Worm (Caenorhabditis elegans): Measurements from ENCODE around the gene best-20.

best-20 gene

ce11 chrIV:3725845-3726244 is 30.2 kb upstream of the best-20 start, which contains the start of gene smgl-2 (continued):
- peak; percentile 65 for TF ChIP-seq egl-13 (tag; optimal IDR thresholded peaks at IDR 0.05)
- TF ChIP-seq nhr-71 (tag; optimal IDR thresholded peaks at IDR 0.05): peak; percentile 86
- TF ChIP-seq efl-1 (optimal IDR thresholded peaks at IDR 0.05): peak; percentile 73 to 87
- TF ChIP-seq efl-1 (GFP tag; optimal IDR thresholded peaks at IDR 0.05 in 1 of 2): peak; percentile 88 to 99
- TF ChIP-seq grh-1 (GFP tag; IDR thresholded peaks at IDR 0.05): peak; percentile 64
- peak in 1 of 2 experiments; percentile 52 for TF ChIP-seq ztf-11 (tag; optimal IDR thresholded peaks at IDR 0.05)
- no peak for TF ChIP-seq egl-27 (tag; optimal IDR thresholded peaks at IDR 0.05)
- TF ChIP-seq lin-35 (GFP tag; optimal IDR thresholded peaks at IDR 0.05): peak; percentile 74 to 88
- TF ChIP-seq skn-1 (tag; optimal IDR thresholded peaks at IDR 0.05): peak; percentile 47
- peak; percentile 51 to 82 (median 77) for TF ChIP-seq ceh-82 (tag; optimal IDR thresholded peaks at IDR 0.05)
- TF ChIP-seq unc-98 (GFP tag; IDR thresholded peaks at IDR 0.05): no peak
- peak; percentile 100 for TF ChIP-seq F16B12.6 (tag; optimal IDR thresholded peaks at IDR 0.05)
- TF ChIP-seq zag-1 (tag; optimal IDR thresholded peaks at IDR 0.05): no peak
- TF ChIP-seq elt-3 (tag; optimal IDR thresholded peaks at IDR 0.05): peak in 2 of 6 experiments; percentile 46 to 53
- TF ChIP-seq nhr-76 (tag; optimal IDR thresholded peaks at IDR 0.05): no peak
- TF ChIP-seq sox-4 (tag; optimal IDR thresholded peaks at IDR 0.05): peak; percentile 44
- peak; percentile 71 for TF ChIP-seq lin-39 (tag; optimal IDR thresholded peaks at IDR 0.05)
- peak; percentile 13 for TF ChIP-seq hpl-2 (GFP tag; optimal IDR thresholded peaks at IDR 0.05)
- no peak for TF ChIP-seq rnt-1 (tag; optimal IDR thresholded peaks at IDR 0.05)
- peak; percentile 9 for TF ChIP-seq fkh-10 (GFP tag; optimal IDR thresholded peaks at IDR 0.05)
- TF ChIP-seq aha-1 (tag; optimal IDR thresholded peaks at IDR 0.05): peak; percentile 60
- no peak for TF ChIP-seq nhr-12 (tag; optimal IDR thresholded peaks at IDR 0.05)
- no peak for TF ChIP-seq C34B4.2 (tag; optimal IDR thresholded peaks at IDR 0.05)
- peak; percentile 88 for TF ChIP-seq nhr-47 (tag; optimal IDR thresholded peaks at IDR 0.05)
- peak; percentile 71 for TF ChIP-seq nhr-19 (GFP tag; conservative IDR thresholded peaks at IDR 0.05)
- TF ChIP-seq sup-37 (GFP tag; optimal IDR thresholded peaks at IDR 0.05): no peak
- TF ChIP-seq fkh-8 (tag; optimal IDR thresholded peaks at IDR 0.05): peak; percentile 66
- TF ChIP-seq nhr-28 (tag; optimal IDR thresholded peaks at IDR 0.05): no peak
- TF ChIP-seq isw-1 (GFP tag; IDR thresholded peaks at IDR 0.05): peak; percentile 73
- TF ChIP-seq lin-13 (GFP tag; optimal IDR thresholded peaks at IDR 0.05): peak; percentile 75
- TF ChIP-seq irx-1 (tag; optimal IDR thresholded peaks at IDR 0.05): peak; percentile 75
- no peak for TF ChIP-seq Y116A8C.19 (tag; optimal IDR thresholded peaks at IDR 0.05; ENCODE audit: borderline replicate concordance)
- no peak for TF ChIP-seq vab-15 (tag; optimal IDR thresholded peaks at IDR 0.05)
- peak; percentile 82 to 89 (median 86) for TF ChIP-seq dpl-1 (GFP tag; optimal IDR thresholded peaks at IDR 0.05)
- peak; percentile 82 for TF ChIP-seq tbx-2 (tag; optimal IDR thresholded peaks at IDR 0.05)
- peak; percentile 90 for TF ChIP-seq snu-23 (GFP tag; optimal IDR thresholded peaks at IDR 0.05)
- peak; percentile 82 for TF ChIP-seq dsc-1 (tag; optimal IDR thresholded peaks at IDR 0.05)
- no peak for TF ChIP-seq ama-1 (optimal IDR thresholded peaks at IDR 0.05)
- TF ChIP-seq nhr-11 (tag; optimal IDR thresholded peaks at IDR 0.05): no peak
- peak; percentile 63 for TF ChIP-seq snpc-4 (tag; optimal IDR thresholded peaks at IDR 0.05)
- TF ChIP-seq pax-3 (tag; optimal IDR thresholded peaks at IDR 0.05): peak; percentile 50
- peak; percentile 62 for TF ChIP-seq blmp-1 (tag; optimal IDR thresholded peaks at IDR 0.05)
- TF ChIP-seq lin-15B (tag; optimal IDR thresholded peaks at IDR 0.05): peak; percentile 80
- peak; percentile 52; the same call in 1 of the 2 replicates for TF ChIP-seq ceh-88 (GFP tag; IDR thresholded peaks at IDR 0.05)
- TF ChIP-seq lsy-2 (tag; optimal IDR thresholded peaks at IDR 0.05): peak; percentile 86 to 88
- peak; percentile 50 for TF ChIP-seq jun-1 (tag; optimal IDR thresholded peaks at IDR 0.05)
- TF ChIP-seq mep-1 (tag; optimal IDR thresholded peaks at IDR 0.05): peak; percentile 97
- TF ChIP-seq C04F5.9 (tag; optimal IDR thresholded peaks at IDR 0.05): peak; percentile 22
- no peak for TF ChIP-seq unc-62 (GFP tag; optimal IDR thresholded peaks at IDR 0.05)
- TF ChIP-seq pqm-1 (tag; optimal IDR thresholded peaks at IDR 0.05): no peak
- peak; percentile 69 for TF ChIP-seq zip-4 (GFP tag; optimal IDR thresholded peaks at IDR 0.05)
- TF ChIP-seq ces-1 (GFP tag; optimal IDR thresholded peaks at IDR 0.05): no peak
- no peak for TF ChIP-seq hlh-17 (GFP tag; optimal IDR thresholded peaks at IDR 0.05; ENCODE audit: borderline replicate concordance)
- peak; percentile 70 for TF ChIP-seq xbp-1 (tag; optimal IDR thresholded peaks at IDR 0.05)
